Worm (Caenorhabditis elegans) whole organism, L4 larva: ENCODE results near the gene madf-11.
"Not testable (repeated sequence)": the region's sequence is repeated elsewhere in the genome, so short reads cannot be mapped to it uniquely, and the experiment has no call there.

Source experiments
- nhr-102 ChIP-seq: sonication (generic microtip); optimal IDR thresholded peaks from 2 replicates; lab custom pipeline; 2016; ENCODE audit warnings: mild to moderate bottlenecking, missing genetic modification characterization, moderate library complexity, missing compliant biosample characterization
- nhr-77 ChIP-seq: fragments of 150-350 bp; optimal IDR thresholded peaks from 2 replicates; lab custom pipeline; 2014; ENCODE audit warnings: missing biosample characterization, missing genetic modification characterization

- not testable (repeated sequence) for TF ChIP-seq nhr-102, nhr-77
Observed at ce11 chrIII:5637297-5637876, 34.1 kb upstream of the madf-11 start.
